Worm (Caenorhabditis elegans) whole organism, early embryonic: ENCODE results near the gene nep-13.

Experiments
- B0310.2 ChIP-seq: sonication (generic microtip); optimal IDR thresholded peaks from 2 replicates; lab custom pipeline; 2016; ENCODE audit warnings: mild to moderate bottlenecking, missing genetic modification characterization, missing compliant biosample characterization
- F13C5.2 ChIP-seq: sonication (generic microtip); optimal IDR thresholded peaks from 2 replicates; lab custom pipeline; 2017; ENCODE audit warnings: mild to moderate bottlenecking, missing genetic modification characterization, inconsistent platforms, missing compliant biosample characterization
- aly-1 ChIP-seq: sonication (generic microtip); optimal IDR thresholded peaks from 2 replicates; lab custom pipeline; 2016; ENCODE audit warnings: missing genetic modification characterization, missing compliant biosample characterization
- ama-1 ChIP-seq: fragments of 150-350 bp; optimal IDR thresholded peaks from 2 replicates; lab custom pipeline; 2014
- ceh-13 ChIP-seq: fragments of 200-800 bp; sonication (Bioruptor generic); optimal IDR thresholded peaks from 2 replicates; lab custom pipeline; 2018; ENCODE audit warnings: mild to moderate bottlenecking, missing genetic modification characterization, missing compliant biosample characterization
- ceh-36 ChIP-seq: sonication (generic microtip); optimal IDR thresholded peaks from 2 replicates; lab custom pipeline; 2016; ENCODE audit warnings: missing genetic modification characterization, inconsistent platforms, missing compliant biosample characterization
- ets-7 ChIP-seq: sonication (generic microtip); optimal IDR thresholded peaks from 2 replicates; lab custom pipeline; 2016; ENCODE audit warnings: missing genotype, missing genetic modification characterization, missing compliant biosample characterization
- flt-1 ChIP-seq: fragments of 200-800 bp; sonication (Bioruptor generic); IDR thresholded peaks from 2 replicates; pipeline ENCODE4 v1.3.6; 2022; ENCODE audit warnings: missing genetic modification characterization, missing compliant biosample characterization
- hmbx-1 ChIP-seq: sonication (generic microtip); optimal IDR thresholded peaks from 2 replicates; lab custom pipeline; 2016; ENCODE audit warnings: mild to moderate bottlenecking, missing genetic modification characterization, missing compliant biosample characterization
- hmg-4 ChIP-seq: fragments of 200-800 bp; sonication (Bioruptor generic); optimal IDR thresholded peaks from 2 replicates; lab custom pipeline; 2018; ENCODE audit warnings: mild to moderate bottlenecking, missing genetic modification characterization, missing compliant biosample characterization
- hnd-1 ChIP-seq: sonication (generic microtip); optimal IDR thresholded peaks from 2 replicates; lab custom pipeline; 2016; ENCODE audit warnings: missing genetic modification characterization, missing compliant biosample characterization
- pes-1 ChIP-seq: fragments of 200-800 bp; sonication (Bioruptor generic); IDR thresholded peaks from 2 replicates; pipeline ENCODE4 v1.3.6; 2022; ENCODE audit warnings: missing genetic modification reagents, missing genetic modification characterization, missing compliant biosample characterization
- scrt-1 ChIP-seq: fragments of 200-800 bp; sonication (Bioruptor generic); IDR thresholded peaks from 2 replicates; pipeline ENCODE4 v1.3.6; 2022; ENCODE audit warnings: missing genetic modification characterization, missing compliant biosample characterization
- sea-1 ChIP-seq: fragments of 200-800 bp; sonication (Bioruptor generic); conservative IDR thresholded peaks from 2 replicates; pipeline ENCODE4 v1.3.6; 2022; ENCODE audit warnings: missing genetic modification characterization, missing compliant biosample characterization
- tbx-11 ChIP-seq: fragments of 200-800 bp; sonication (Bioruptor generic); IDR thresholded peaks from 2 replicates; pipeline ENCODE4 v1.3.6; 2022; ENCODE audit warnings: missing genetic modification characterization, missing compliant biosample characterization
- tbx-37 ChIP-seq: fragments of 200-800 bp; sonication (Bioruptor generic); conservative IDR thresholded peaks from 2 replicates; pipeline ENCODE4 v1.3.6; 2022; ENCODE audit warnings: missing genetic modification reagents, missing genetic modification characterization, missing compliant biosample characterization
- tra-4 ChIP-seq: sonication (generic microtip); optimal IDR thresholded peaks from 2 replicates; lab custom pipeline; 2017; ENCODE audit warnings: missing genetic modification characterization, missing compliant biosample characterization

The nep-13 gene

ce11 chrII:3282353-3282752, at the start of gene nep-13:
Gene nep-13, plus strand, starts transcription at chrII:3282653.
- TF ChIP-seq hnd-1: no peak
- TF ChIP-seq F13C5.2: no peak
- TF ChIP-seq ceh-13 (GFP tag; lab: Kevin White, UChicago): no peak
- no peak for TF ChIP-seq pes-1 (GFP tag; lab: Robert Waterston, UW)
- no peak for TF ChIP-seq aly-1 (tag; lab: Kevin White, UChicago)
- TF ChIP-seq hmbx-1 (tag; lab: Kevin White, UChicago): no peak
- TF ChIP-seq tra-4 (tag; lab: Kevin White, UChicago): no peak
- no peak for TF ChIP-seq B0310.2 (tag; lab: Kevin White, UChicago)
- no peak for TF ChIP-seq ets-7
- no peak for TF ChIP-seq scrt-1 (GFP tag; lab: Robert Waterston, UW)
- TF ChIP-seq sea-1 (GFP tag; lab: Robert Waterston, UW): no peak
- TF ChIP-seq ceh-36 (tag; lab: Kevin White, UChicago): no peak
- TF ChIP-seq flt-1 (GFP tag; lab: Robert Waterston, UW): no peak

ce11 chrII:3234725-3235124, 47.7 kb upstream of the nep-13 start, which contains the start of gene C17F4.8:
Gene C17F4.8, minus strand, starts transcription at chrII:3234825.
- TF ChIP-seq hnd-1: no peak

ce11 chrII:3237038-3237521, 45.4 kb upstream of the nep-13 start, which contains the start of the genes srz-67 and C17F4.11:
Gene srz-67, minus strand, starts transcription at chrII:3237138.
Gene C17F4.11, plus strand, starts transcription at chrII:3237471.
- TF ChIP-seq ets-7 (no peak), B0310.2 (tag; lab: Kevin White, UChicago) (no peak), ceh-36 (tag; lab: Kevin White, UChicago) (no peak), F13C5.2 (no peak), flt-1 (GFP tag; lab: Robert Waterston, UW) (no peak), ceh-13 (GFP tag; lab: Kevin White, UChicago) (no peak), hmbx-1 (tag; lab: Kevin White, UChicago) (no peak), hnd-1 (no peak), pes-1 (GFP tag; lab: Robert Waterston, UW) (no peak)

ce11 chrII:3240207-3240606, 42.2 kb upstream of the nep-13 start, which contains the start of gene C17F4.3:
Gene C17F4.3, plus strand, starts transcription at chrII:3240507.
- no peak for TF ChIP-seq F13C5.2

ce11 chrII:3241842-3242241, 40.6 kb upstream of the nep-13 start:
- no peak for TF ChIP-seq F13C5.2
- TF ChIP-seq ets-7: no peak
- no peak for TF ChIP-seq scrt-1 (GFP tag; lab: Robert Waterston, UW)
- TF ChIP-seq hmg-4 (GFP tag; lab: Kevin White, UChicago): no peak
- no peak for TF ChIP-seq hmbx-1 (tag; lab: Kevin White, UChicago)
- TF ChIP-seq ceh-36 (tag; lab: Kevin White, UChicago): no peak
- no peak for TF ChIP-seq tra-4 (tag; lab: Kevin White, UChicago)
- TF ChIP-seq sea-1 (GFP tag; lab: Robert Waterston, UW): no peak

- TF ChIP-seq hnd-1 (no peak), hmbx-1 (tag; lab: Kevin White, UChicago) (no peak), tra-4 (tag; lab: Kevin White, UChicago) (no peak), ceh-36 (tag; lab: Kevin White, UChicago) (no peak), sea-1 (GFP tag; lab: Robert Waterston, UW) (no peak), F13C5.2 (no peak), ama-1 (lab: Kevin White, UChicago) (no peak), pes-1 (GFP tag; lab: Robert Waterston, UW) (no peak), hmg-4 (GFP tag; lab: Kevin White, UChicago) (no peak), flt-1 (GFP tag; lab: Robert Waterston, UW) (no peak), ets-7 (no peak), tbx-37 (GFP tag; lab: Robert Waterston, UW) (no peak), tbx-11 (GFP tag; lab: Robert Waterston, UW) (no peak), scrt-1 (GFP tag; lab: Robert Waterston, UW) (no peak), ceh-13 (GFP tag; lab: Kevin White, UChicago) (no peak), aly-1 (tag; lab: Kevin White, UChicago) (no peak)
Observed at ce11 chrII:3244070-3244469, 38.4 kb upstream of the nep-13 start, which contains the start of gene C17F4.12. Gene C17F4.12, minus strand, starts transcription at chrII:3244170.

- TF ChIP-seq sea-1 (GFP tag; lab: Robert Waterston, UW) (no peak), ceh-13 (GFP tag; lab: Kevin White, UChicago) (no peak), aly-1 (tag; lab: Kevin White, UChicago) (no peak), F13C5.2 (no peak), tbx-11 (GFP tag; lab: Robert Waterston, UW) (no peak), ama-1 (lab: Kevin White, UChicago) (no peak), hmbx-1 (tag; lab: Kevin White, UChicago) (no peak), hnd-1 (no peak), ceh-36 (tag; lab: Kevin White, UChicago) (no peak), tra-4 (tag; lab: Kevin White, UChicago) (no peak), ets-7 (no peak), tbx-37 (GFP tag; lab: Robert Waterston, UW) (no peak), flt-1 (GFP tag; lab: Robert Waterston, UW) (no peak), scrt-1 (GFP tag; lab: Robert Waterston, UW) (no peak), B0310.2 (tag; lab: Kevin White, UChicago) (no peak), hmg-4 (GFP tag; lab: Kevin White, UChicago) (no peak), pes-1 (GFP tag; lab: Robert Waterston, UW) (no peak)
Observed at ce11 chrII:3244758-3245157, 37.7 kb upstream of the nep-13 start.

- TF ChIP-seq B0310.2 (tag; lab: Kevin White, UChicago): no peak
- TF ChIP-seq hnd-1: no peak
- TF ChIP-seq ets-7: no peak
- TF ChIP-seq aly-1 (tag; lab: Kevin White, UChicago): no peak
- TF ChIP-seq ceh-13 (GFP tag; lab: Kevin White, UChicago): no peak
- no peak for TF ChIP-seq ceh-36 (tag; lab: Kevin White, UChicago)
- no peak for TF ChIP-seq tbx-37 (GFP tag; lab: Robert Waterston, UW)
- no peak for TF ChIP-seq ama-1 (lab: Kevin White, UChicago)
- no peak for TF ChIP-seq F13C5.2
- TF ChIP-seq flt-1 (GFP tag; lab: Robert Waterston, UW): no peak
- no peak for TF ChIP-seq hmbx-1 (tag; lab: Kevin White, UChicago)
- no peak for TF ChIP-seq pes-1 (GFP tag; lab: Robert Waterston, UW)
- no peak for TF ChIP-seq hmg-4 (GFP tag; lab: Kevin White, UChicago)
Observed at ce11 chrII:3245836-3246235, 36.6 kb upstream of the nep-13 start, which contains the start of gene C17F4.7. Gene C17F4.7, minus strand, starts transcription at chrII:3246015.
